Worm (Caenorhabditis elegans): ENCODE data around the gene F35E8.7.

DNA sequence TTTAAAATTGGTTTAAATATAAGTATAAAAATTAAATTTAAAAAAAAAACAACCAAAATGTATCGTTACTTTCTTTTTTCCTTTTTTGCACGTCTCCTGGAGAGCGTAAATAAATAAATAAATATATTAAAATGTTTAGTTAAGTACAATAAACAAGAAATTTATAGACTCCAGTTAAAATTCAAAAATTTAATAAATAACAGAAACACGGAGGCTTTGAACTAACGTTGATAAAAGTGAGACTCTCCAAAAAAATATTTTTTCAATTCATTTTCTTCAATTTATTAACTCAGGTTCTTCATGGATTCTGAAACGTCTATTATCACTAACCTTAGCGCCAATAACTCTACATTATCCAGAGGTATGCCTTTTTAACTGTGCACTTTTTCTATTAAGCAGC, 22.1 kb upstream of the F35E8.7 start, which contains the start of gene T06C12.12:
- no peak for TF ChIP-seq hnd-1 (tag; optimal IDR thresholded peaks at IDR 0.05)
- no peak for TF ChIP-seq pes-1 (GFP tag; IDR thresholded peaks at IDR 0.05)
